Fruit fly (Drosophila melanogaster) whole organism, embryonic: ENCODE data around the gene CG13690.

Experiments
- Ada2b ChIP-seq: fragments of 200-800 bp; sonication (Bioruptor generic); IDR thresholded peaks from 2 replicates; pipeline ENCODE4 v1.3.6; 2022; ENCODE audit warnings: missing biosample characterization, missing genetic modification characterization
- Bteb2 ChIP-seq: fragments of 200-800 bp; sonication (Bioruptor generic); optimal IDR thresholded peaks from 2 replicates; lab custom pipeline; 2016; ENCODE audit warnings: missing biosample characterization, missing genetic modification characterization
- CG10209 ChIP-seq: fragments of 200-800 bp; sonication (Bioruptor generic); optimal IDR thresholded peaks from 3 replicates; lab custom pipeline; 2017; ENCODE audit warnings: missing biosample characterization, mild to moderate bottlenecking, missing genetic modification characterization, missing genetic modification reagents
- CG10565 ChIP-seq: fragments of 200-800 bp; sonication (Bioruptor generic); optimal IDR thresholded peaks from 3 replicates; lab custom pipeline; 2016; ENCODE audit warnings: missing biosample characterization, mild to moderate bottlenecking, missing genetic modification characterization
- CG11456 ChIP-seq: fragments of 200-800 bp; sonication (Bioruptor generic); IDR thresholded peaks from 3 replicates; pipeline ENCODE4 v1.3.6; 2022; ENCODE audit warnings: missing biosample characterization, missing genetic modification characterization
- CG11696 ChIP-seq: fragments of 200-800 bp; sonication (Bioruptor generic); IDR thresholded peaks from 2 replicates; pipeline ENCODE4 v1.3.6; 2022; ENCODE audit warnings: missing biosample characterization, missing genetic modification characterization
- CG13296 ChIP-seq: fragments of 200-800 bp; sonication (Bioruptor generic); optimal IDR thresholded peaks from 3 replicates; lab custom pipeline; 2018; ENCODE audit warnings: missing biosample characterization, mild to moderate bottlenecking, missing genetic modification characterization
- CG14441 ChIP-seq: fragments of 200-800 bp; sonication (Bioruptor generic); IDR thresholded peaks from 2 replicates; pipeline ENCODE4 v1.3.6; 2022; ENCODE audit warnings: missing biosample characterization, missing genetic modification characterization
- CG16815 ChIP-seq: fragments of 200-800 bp; sonication (Bioruptor generic); optimal IDR thresholded peaks from 3 replicates; lab custom pipeline; 2017; ENCODE audit warnings: missing biosample characterization, mild to moderate bottlenecking, missing genetic modification characterization
- CG16863 ChIP-seq: fragments of 200-800 bp; sonication (Bioruptor generic); optimal IDR thresholded peaks from 3 replicates; lab custom pipeline; 2016; ENCODE audit warnings: missing biosample characterization, missing genetic modification characterization
- CG17802 ChIP-seq: fragments of 200-800 bp; sonication (Bioruptor generic); optimal IDR thresholded peaks from 2 replicates; lab custom pipeline; 2018; ENCODE audit warnings: missing biosample characterization, mild to moderate bottlenecking, missing genetic modification characterization, moderate library complexity
- CG18599 ChIP-seq: fragments of 200-800 bp; sonication (Bioruptor generic); optimal IDR thresholded peaks from 3 replicates; lab custom pipeline; 2017; ENCODE audit warnings: missing biosample characterization, missing genetic modification characterization, mild to moderate bottlenecking, moderate library complexity, missing genetic modification reagents
- CG2199 ChIP-seq: fragments of 200-800 bp; sonication (Bioruptor generic); IDR thresholded peaks from 3 replicates; pipeline ENCODE4 v1.3.6; 2022; ENCODE audit warnings: missing biosample characterization, missing genetic modification characterization
- CG43689 ChIP-seq: fragments of 200-800 bp; sonication (Bioruptor generic); IDR thresholded peaks from 2 replicates; pipeline ENCODE4 v1.3.6; 2022; ENCODE audit warnings: missing biosample characterization, missing genetic modification characterization
- CG7357 ChIP-seq: fragments of 200-800 bp; sonication (Bioruptor generic); IDR thresholded peaks from 3 replicates; pipeline ENCODE4 v1.3.6; 2022; ENCODE audit warnings: missing biosample characterization, missing genetic modification characterization
- CG8359 ChIP-seq: fragments of 200-800 bp; sonication (Bioruptor generic); optimal IDR thresholded peaks from 2 replicates; lab custom pipeline; 2017; ENCODE audit warnings: missing biosample characterization, mild to moderate bottlenecking, missing genetic modification characterization, borderline replicate concordance
- CG9797 ChIP-seq: fragments of 200-800 bp; sonication (Bioruptor generic); optimal IDR thresholded peaks from 3 replicates; lab custom pipeline; 2018; ENCODE audit warnings: missing biosample characterization, mild to moderate bottlenecking, missing genetic modification characterization
- CHES-1-like ChIP-seq: fragments of 200-800 bp; sonication (Bioruptor generic); optimal IDR thresholded peaks from 2 replicates; lab custom pipeline; 2016; ENCODE audit warnings: missing biosample characterization, missing genetic modification characterization
- Dfd ChIP-seq, 2 experiments: fragments of >200 bp; optimal IDR thresholded peaks; 2 replicates each; lab custom pipeline; 2017; ENCODE audit warnings: missing biosample characterization in 2 of 2, missing genetic modification characterization in 2 of 2
- Dll ChIP-seq: fragments of 200-800 bp; sonication (Bioruptor generic); IDR thresholded peaks from 4 replicates; pipeline ENCODE4 v1.3.6; 2022; ENCODE audit warnings: missing biosample characterization, missing genetic modification characterization; ENCODE audit not compliant: partially characterized antibody
- H15 ChIP-seq: fragments of 200-800 bp; sonication (Bioruptor generic); IDR thresholded peaks from 3 replicates; pipeline ENCODE4 v1.3.6; 2022; ENCODE audit warnings: missing biosample characterization, missing genetic modification characterization
- HLH54F ChIP-seq: fragments of 200-800 bp; sonication (Bioruptor generic); optimal IDR thresholded peaks from 3 replicates; lab custom pipeline; 2016; ENCODE audit warnings: missing biosample characterization, missing genetic modification characterization
- HLHmδ ChIP-seq: fragments of 200-800 bp; sonication (Bioruptor generic); optimal IDR thresholded peaks from 2 replicates; lab custom pipeline; 2018; ENCODE audit warnings: missing biosample characterization, mild to moderate bottlenecking, missing genetic modification characterization, moderate library complexity
- Hmr ChIP-seq: fragments of 200-800 bp; sonication (Bioruptor generic); optimal IDR thresholded peaks from 3 replicates; lab custom pipeline; 2017; ENCODE audit warnings: mild to moderate bottlenecking, missing biosample characterization, missing genetic modification reagents, missing genetic modification characterization
- Hmx ChIP-seq: fragments of 200-800 bp; sonication (Bioruptor generic); optimal IDR thresholded peaks from 2 replicates; lab custom pipeline; 2016; ENCODE audit warnings: missing biosample characterization, missing genetic modification characterization
- Hr51 ChIP-seq, 2 experiments: fragments of 200-800 bp; sonication (Bioruptor generic); optimal IDR thresholded peaks; 2 replicates in 1 of 2; 3 replicates in 1 of 2; lab custom pipeline; 2016 to 2018; ENCODE audit warnings: missing biosample characterization in 2 of 2, missing genetic modification characterization in 2 of 2, mild to moderate bottlenecking in 1 of 2, moderate library complexity in 1 of 2
- Oli ChIP-seq: fragments of 200-800 bp; sonication (Bioruptor generic); optimal IDR thresholded peaks from 2 replicates; lab custom pipeline; 2018; ENCODE audit warnings: missing biosample characterization, mild to moderate bottlenecking, missing genetic modification characterization, moderate library complexity
- Optix ChIP-seq: fragments of 200-800 bp; sonication (Bioruptor generic); IDR thresholded peaks from 3 replicates; pipeline ENCODE4 v1.3.6; 2022; ENCODE audit warnings: missing biosample characterization, missing genetic modification characterization
- Side ChIP-seq: fragments of 200-800 bp; sonication (Bioruptor generic); optimal IDR thresholded peaks from 2 replicates; lab custom pipeline; 2016; ENCODE audit warnings: missing biosample characterization, missing genetic modification characterization
- Taf1 ChIP-seq: fragments of 200-800 bp; sonication (Bioruptor generic); IDR thresholded peaks from 2 replicates; pipeline ENCODE4 v1.3.6; 2022; ENCODE audit warnings: missing biosample characterization, missing genetic modification characterization
- Vsx1 ChIP-seq: fragments of 200-800 bp; sonication (Bioruptor generic); optimal IDR thresholded peaks from 2 replicates; lab custom pipeline; 2017; ENCODE audit warnings: missing biosample characterization, mild to moderate bottlenecking, missing genetic modification characterization, missing genetic modification reagents
- ac ChIP-seq: fragments of 200-800 bp; sonication (Bioruptor generic); optimal IDR thresholded peaks from 3 replicates; lab custom pipeline; 2017; ENCODE audit warnings: missing biosample characterization, mild to moderate bottlenecking, missing genetic modification characterization
- dimm ChIP-seq: fragments of 200-800 bp; sonication (Bioruptor generic); IDR thresholded peaks from 2 replicates; pipeline ENCODE4 v1.3.6; 2022; ENCODE audit warnings: missing biosample characterization, missing genetic modification characterization
- esg ChIP-seq: fragments of 200-800 bp; sonication (Bioruptor generic); conservative IDR thresholded peaks from 2 replicates; pipeline ENCODE4 v1.3.6; 2022; ENCODE audit warnings: missing biosample characterization, missing genetic modification characterization
- fd96Cb ChIP-seq: fragments of 200-800 bp; sonication (Bioruptor generic); optimal IDR thresholded peaks from 2 replicates; lab custom pipeline; 2018; ENCODE audit warnings: missing biosample characterization, mild to moderate bottlenecking, missing genetic modification characterization, moderate library complexity
- grn ChIP-seq: fragments of 200-800 bp; sonication (Bioruptor generic); optimal IDR thresholded peaks from 3 replicates; lab custom pipeline; 2017; ENCODE audit warnings: missing biosample characterization, missing genetic modification characterization
- gro ChIP-seq: fragments of 200-800 bp; sonication (Bioruptor generic); optimal IDR thresholded peaks from 2 replicates; lab custom pipeline; 2016; ENCODE audit warnings: missing biosample characterization, missing genetic modification characterization
- gt ChIP-seq: fragments of 200-800 bp; sonication (Bioruptor generic); IDR thresholded peaks from 2 replicates; pipeline ENCODE4 v1.3.6; 2022; ENCODE audit warnings: missing biosample characterization, missing genetic modification characterization
- hbn ChIP-seq: fragments of 200-800 bp; sonication (Bioruptor generic); IDR thresholded peaks from 2 replicates; pipeline ENCODE4 v1.3.6; 2022; ENCODE audit warnings: missing biosample characterization, missing genetic modification characterization; ENCODE audit not compliant: partially characterized antibody
- jigr1 ChIP-seq: fragments of 200-800 bp; sonication (Bioruptor generic); IDR thresholded peaks from 3 replicates; pipeline ENCODE4 v1.3.6; 2022; ENCODE audit warnings: missing biosample characterization, missing genetic modification characterization
- kay ChIP-seq: fragments of 200-800 bp; sonication (Bioruptor generic); optimal IDR thresholded peaks from 2 replicates; lab custom pipeline; 2016; ENCODE audit warnings: missing biosample characterization, missing genetic modification characterization
- knrl ChIP-seq: fragments of 200-800 bp; sonication (Bioruptor generic); IDR thresholded peaks from 3 replicates; pipeline ENCODE4 v1.3.6; 2022; ENCODE audit warnings: missing biosample characterization, missing genetic modification characterization; ENCODE audit not compliant: partially characterized antibody
- mirr ChIP-seq: fragments of 200-800 bp; sonication (Bioruptor generic); optimal IDR thresholded peaks from 3 replicates; lab custom pipeline; 2018; ENCODE audit warnings: missing biosample characterization, mild to moderate bottlenecking, missing genetic modification characterization
- nau ChIP-seq: fragments of 200-800 bp; sonication (Bioruptor generic); optimal IDR thresholded peaks from 3 replicates; lab custom pipeline; 2017; ENCODE audit warnings: missing biosample characterization, mild to moderate bottlenecking, missing genetic modification characterization, missing genetic modification reagents
- stwl ChIP-seq: fragments of 200-800 bp; sonication (Bioruptor generic); optimal IDR thresholded peaks from 3 replicates; lab custom pipeline; 2018; ENCODE audit warnings: missing biosample characterization, mild to moderate bottlenecking, missing genetic modification characterization, moderate library complexity
- vfl ChIP-seq: fragments of 200-800 bp; sonication (Bioruptor generic); optimal IDR thresholded peaks from 2 replicates; lab custom pipeline; 2016; ENCODE audit warnings: missing biosample characterization, missing genetic modification characterization
- vvl ChIP-seq: fragments of 200-800 bp; sonication (Bioruptor generic); IDR thresholded peaks from 2 replicates; pipeline ENCODE4 v1.3.6; 2022; ENCODE audit warnings: missing biosample characterization, missing genetic modification characterization
- wek ChIP-seq: fragments of 200-800 bp; sonication (Bioruptor generic); optimal IDR thresholded peaks from 3 replicates; lab custom pipeline; 2018; ENCODE audit warnings: missing biosample characterization, mild to moderate bottlenecking, missing genetic modification characterization, moderate library complexity

The CG13690 gene

dm6 chr2L:441927-442691 is 22.7 kb upstream of the CG13690 start (continued):
- TF ChIP-seq H15 (GFP tag; lab: Robert Waterston, UW) (peak; percentile 86), CG16863 (GFP tag; lab: Kevin White, UChicago) (peak; percentile 86), CG16815 (peak; percentile 78), Hr51 (GFP tag; optimal IDR thresholded peaks at IDR 0.05; lab: Kevin White, UChicago) (peak in 1 of 2 experiments; percentile 68), CG14441 (GFP tag; lab: Robert Waterston, UW) (peak; percentile 79), Dfd (GFP tag; optimal IDR thresholded peaks at IDR 0.05; lab: Kevin White, UChicago) (no peak), CG43689 (peak; percentile 28; the same call in 1 of the 2 replicates), nau (GFP tag; lab: Kevin White, UChicago) (no peak), Vsx1 (GFP tag; lab: Kevin White, UChicago) (peak; percentile 59), knrl (GFP tag; lab: Robert Waterston, UW) (no peak), CG7357 (GFP tag; lab: Robert Waterston, UW) (peak; percentile 75; the same call in 1 of the 3 replicates), Dll (no peak), HLH54F (GFP tag; lab: Kevin White, UChicago) (peak; percentile 40), Optix (peak; percentile 92), Ada2b (GFP tag; lab: Robert Waterston, UW) (peak; percentile 49), Bteb2 (GFP tag; lab: Kevin White, UChicago) (no peak), CG11456 (GFP tag; lab: Robert Waterston, UW) (0 out of 3 replicates have a peak, but pooled peaks have one; percentile 56), CHES-1-like (GFP tag; lab: Kevin White, UChicago) (peak; percentile 78), CG9797 (peak; percentile 17), kay (peak; percentile 59), fd96Cb (peak; percentile 89), Hmx (GFP tag; lab: Kevin White, UChicago) (no peak), Oli (tag; lab: Kevin White, UChicago) (peak; percentile 84), Taf1 (GFP tag; lab: Robert Waterston, UW) (no peak), gro (GFP tag; lab: Kevin White, UChicago) (no peak), CG10565 (GFP tag; lab: Kevin White, UChicago) (peak; percentile 25), esg (GFP tag; lab: Robert Waterston, UW) (peak; percentile 87), mirr (GFP tag; lab: Kevin White, UChicago) (no peak), ac (GFP tag; lab: Kevin White, UChicago) (peak; percentile 58), jigr1 (GFP tag; lab: Robert Waterston, UW) (peak; percentile 64; the same call in 1 of the 3 replicates), vvl (GFP tag; lab: Robert Waterston, UW) (peak; percentile 93), wek (peak; percentile 66), HLHmδ (no peak), Side (peak; percentile 84), dimm (GFP tag; lab: Robert Waterston, UW) (peak; percentile 35; the same call in 1 of the 2 replicates), CG11696 (peak; percentile 51; the same call in 1 of the 2 replicates), Hmr (GFP tag; lab: Kevin White, UChicago) (peak; percentile 31), stwl (tag; lab: Kevin White, UChicago) (peak; percentile 23), CG18599 (peak; percentile 69), CG17802 (tag; lab: Kevin White, UChicago) (peak; percentile 72), CG2199 (GFP tag; lab: Robert Waterston, UW) (peak; percentile 85; the same call in 2 of the 3 replicates), CG13296 (GFP tag; lab: Kevin White, UChicago) (no peak), CG8359 (GFP tag; lab: Kevin White, UChicago) (peak; percentile 56), grn (GFP tag; lab: Kevin White, UChicago) (no peak), gt (GFP tag; lab: Robert Waterston, UW) (peak; percentile 70), CG10209 (peak; percentile 79), hbn (GFP tag; lab: Robert Waterston, UW) (no peak), vfl (GFP tag; lab: Kevin White, UChicago) (peak; percentile 54)
